Worm (Caenorhabditis elegans): ENCODE data around the gene C48B4.11.
A peak's percentile ranks its signal among the peaks of the same experiment; 100 is the strongest.

Gene C48B4.11

DNA sequence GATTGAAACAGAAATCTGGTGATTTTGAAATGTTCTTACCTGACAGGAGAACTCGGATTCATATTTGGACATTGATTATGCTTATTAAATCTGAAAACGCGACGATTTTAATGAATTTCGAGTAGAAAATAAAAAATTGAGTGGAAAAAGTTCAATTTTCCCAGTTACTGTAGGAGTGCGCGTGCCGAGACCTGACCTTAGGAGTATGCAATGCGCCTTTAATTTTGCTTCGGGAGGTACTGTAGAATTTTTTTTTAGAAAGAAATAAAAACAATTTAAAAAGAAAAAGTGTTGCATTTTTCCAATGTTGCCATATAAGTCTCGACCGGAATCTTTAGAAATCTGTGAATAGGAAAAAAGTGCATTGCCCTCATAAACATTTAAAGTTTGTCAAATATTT is at the start of gene C48B4.11:
Gene C48B4.11, minus strand, starts transcription at position 143 of the 400 bp plus-strand sequence.
- TF ChIP-seq dve-1 (tag; optimal IDR thresholded peaks at IDR 0.05; ENCODE audit: insufficient read depth): no peak
- no peak for TF ChIP-seq ZK337.2 (GFP tag; IDR thresholded peaks at IDR 0.05)

DNA sequence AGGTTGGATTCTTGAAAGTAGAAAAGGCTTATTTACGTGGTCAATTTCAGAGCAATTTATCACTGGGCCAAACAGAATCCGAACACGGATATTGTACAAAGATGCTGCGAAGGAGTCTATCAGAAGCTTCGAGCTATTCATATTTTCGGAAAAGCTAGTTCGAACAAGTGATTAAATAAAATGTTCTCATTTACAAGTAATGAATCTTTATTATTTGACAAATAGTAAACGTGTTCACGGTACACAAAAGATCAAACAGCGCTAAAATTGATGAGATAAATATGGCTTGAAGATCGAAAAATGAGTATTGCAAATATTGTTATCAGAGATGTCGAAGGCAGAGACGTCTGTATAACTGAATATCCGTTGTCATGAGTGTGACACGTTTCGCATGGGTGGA is 49.2 kb upstream of the C48B4.11 start:
- TF ChIP-seq F49E8.2 (tag; optimal IDR thresholded peaks at IDR 0.05; ENCODE audit: borderline replicate concordance): peak; percentile 10
- TF ChIP-seq unc-130 (GFP tag; optimal IDR thresholded peaks at IDR 0.05): peak; percentile 60
- TF ChIP-seq lin-38 (GFP tag; IDR thresholded peaks at IDR 0.05): peak; percentile 76
- TF ChIP-seq lim-7 (GFP tag; IDR thresholded peaks at IDR 0.05): 0 out of 2 replicates have a peak, but pooled peaks have one; percentile 32
- TF ChIP-seq lin-15B (tag; optimal IDR thresholded peaks at IDR 0.05): no peak
- no peak; the same call in 1 of the 2 replicates for TF ChIP-seq ctbp-1 (GFP tag; IDR thresholded peaks at IDR 0.05)
- peak; percentile 16 for TF ChIP-seq aha-1 (tag)
- TF ChIP-seq snpc-1.2 (GFP tag; IDR thresholded peaks at IDR 0.05): peak; percentile 25; the same call in 1 of the 2 replicates

DNA sequence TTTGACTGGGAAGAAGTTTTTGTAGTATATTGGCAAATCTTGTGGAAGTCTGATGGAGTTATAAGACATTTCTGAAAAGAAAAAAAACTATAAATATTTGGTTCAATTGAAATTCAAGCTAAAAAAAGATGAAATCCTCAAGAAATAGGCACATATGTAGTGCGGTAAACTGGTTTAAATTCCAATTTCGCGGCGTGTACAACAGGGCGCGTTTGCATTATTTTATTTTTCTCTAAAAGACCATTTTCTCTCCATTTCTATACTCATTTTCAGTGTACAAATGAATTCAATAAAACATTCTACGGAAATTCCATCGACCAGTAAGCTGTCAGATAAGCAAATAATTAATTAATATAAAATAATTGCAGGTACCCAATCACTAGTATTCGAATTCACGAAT is 48.3 kb upstream of the C48B4.11 start, which contains the start of the genes pri-1 and F58A4.6:
Gene pri-1, minus strand, starts transcription at position 71 of the 400 bp plus-strand sequence.
Gene F58A4.6, plus strand, starts transcription at position 272 of the 400 bp plus-strand sequence.
- TF ChIP-seq hlh-30 (tag; optimal IDR thresholded peaks at IDR 0.05; ENCODE audit: insufficient read depth) (peak; percentile 24), lsy-2 (tag; optimal IDR thresholded peaks at IDR 0.05) (no peak), mes-2 (tag; optimal IDR thresholded peaks at IDR 0.05; ENCODE audit: poor library complexity, severe bottlenecking) (peak; percentile 53), dpl-1 (GFP tag; optimal IDR thresholded peaks at IDR 0.05) (peak; percentile 83), F10B5.3 (tag; optimal IDR thresholded peaks at IDR 0.05) (no peak), spr-3 (GFP tag; optimal IDR thresholded peaks at IDR 0.05) (no peak), ztf-11 (tag; optimal IDR thresholded peaks at IDR 0.05) (no peak), unc-130 (GFP tag; optimal IDR thresholded peaks at IDR 0.05) (no peak), lin-38 (GFP tag; IDR thresholded peaks at IDR 0.05) (peak; percentile 92), Y5F2A.4 (GFP tag; optimal IDR thresholded peaks at IDR 0.05) (no peak), F49E8.2 (tag; optimal IDR thresholded peaks at IDR 0.05; ENCODE audit: borderline replicate concordance) (no peak), mdl-1 (tag; optimal IDR thresholded peaks at IDR 0.05) (no peak), gei-8 (GFP tag; optimal IDR thresholded peaks at IDR 0.05) (no peak), fos-1 (tag; optimal IDR thresholded peaks at IDR 0.05) (no peak), F44E2.7 (GFP tag; IDR thresholded peaks at IDR 0.05) (no peak), ztf-7 (tag; optimal IDR thresholded peaks at IDR 0.05) (no peak), aha-1 (tag) (peak; percentile 20), hmg-1.1 (GFP tag; IDR thresholded peaks at IDR 0.05) (no peak), egl-43 (GFP tag; IDR thresholded peaks at IDR 0.05) (no peak)

DNA sequence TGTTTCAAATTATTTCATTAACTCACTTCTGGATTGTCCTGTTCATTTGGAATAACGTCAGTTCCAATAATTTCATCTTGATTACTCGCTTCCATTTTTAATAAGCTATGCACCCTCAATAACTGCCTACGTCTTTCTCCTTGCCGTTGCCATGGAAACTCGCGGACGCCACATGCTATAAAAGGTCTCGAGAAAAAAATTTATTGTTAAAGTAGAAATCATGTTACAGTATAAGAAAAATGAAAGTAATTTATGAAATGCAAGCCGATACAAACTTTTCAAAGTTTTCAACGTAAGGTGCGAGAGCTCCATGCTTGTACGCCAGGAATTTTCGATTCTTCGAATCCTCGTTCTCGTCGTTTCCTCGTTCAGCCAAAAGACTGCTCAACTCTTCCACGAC is 46.2 kb upstream of the C48B4.11 start, which contains the start of gene bbs-4:
Gene bbs-4, minus strand, starts transcription at position 101 of the 400 bp plus-strand sequence.
- no peak for TF ChIP-seq ctbp-1 (GFP tag; IDR thresholded peaks at IDR 0.05)
- no peak for TF ChIP-seq Y105C5A.15 (GFP tag; IDR thresholded peaks at IDR 0.05)
- no peak for TF ChIP-seq saeg-2 (GFP tag; IDR thresholded peaks at IDR 0.05)

DNA sequence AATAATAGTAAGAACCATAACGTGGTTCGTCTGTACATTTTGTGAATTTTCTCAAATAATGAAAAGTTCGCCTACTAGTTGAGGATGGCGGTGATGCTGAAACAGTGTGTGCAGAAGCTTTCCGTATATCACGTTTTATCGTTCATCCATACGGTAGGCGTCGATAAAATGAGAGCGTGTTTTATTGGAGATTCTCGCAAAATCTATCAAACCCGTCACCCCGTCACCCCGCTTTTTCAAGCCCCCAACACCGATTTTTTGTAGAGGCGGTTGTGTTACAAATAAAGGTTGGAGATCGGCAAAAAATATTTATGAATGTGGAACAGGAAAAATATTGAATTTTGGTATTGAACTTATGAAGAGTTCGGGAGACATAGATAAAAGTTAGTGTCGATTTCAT is 42.7 kb upstream of the C48B4.11 start, which contains the start of gene clec-161:
Gene clec-161, minus strand, starts transcription at position 101 of the 400 bp plus-strand sequence.
- TF ChIP-seq mxl-3 (GFP tag; optimal IDR thresholded peaks at IDR 0.05) (no peak), unc-62 (GFP tag; optimal IDR thresholded peaks at IDR 0.05 in 1 of 2) (peak in 1 of 2 experiments; percentile 43), unc-62 (tag; optimal IDR thresholded peaks at IDR 0.05) (no peak)

DNA sequence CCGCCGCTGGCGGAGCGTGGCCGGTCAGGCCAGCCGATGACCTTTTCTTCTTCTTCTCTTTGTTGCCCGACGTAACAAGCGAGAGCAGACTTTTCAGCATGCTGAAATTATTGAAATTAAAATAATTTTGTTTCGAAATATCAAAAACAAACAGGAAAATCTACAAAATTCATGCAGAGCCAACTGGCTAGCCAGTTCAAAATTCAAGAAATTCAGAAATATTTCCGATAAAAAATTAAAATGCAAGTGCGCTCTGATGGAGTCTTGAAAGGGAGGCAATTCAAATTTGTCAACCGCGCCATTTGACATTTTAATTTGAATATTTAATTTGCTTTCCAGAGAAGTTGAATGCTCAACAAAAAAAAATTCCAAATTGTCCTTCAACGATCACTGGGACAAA is 34.7 kb upstream of the C48B4.11 start, which contains the start of gene F58A4.2:
Gene F58A4.2, minus strand, starts transcription at position 101 of the 400 bp plus-strand sequence.
- TF ChIP-seq cey-2 (tag; optimal IDR thresholded peaks at IDR 0.05; ENCODE audit: borderline replicate concordance, insufficient read depth): no peak
- no peak for TF ChIP-seq snpc-1.2 (GFP tag; IDR thresholded peaks at IDR 0.05)
- TF ChIP-seq unc-130 (GFP tag; optimal IDR thresholded peaks at IDR 0.05): no peak
- no peak for TF ChIP-seq rbr-2 (tag; optimal IDR thresholded peaks at IDR 0.05)
- no peak for TF ChIP-seq nhr-76 (tag; optimal IDR thresholded peaks at IDR 0.05)
- no peak for TF ChIP-seq F44E2.7 (GFP tag; IDR thresholded peaks at IDR 0.05)
- no peak for TF ChIP-seq dve-1 (tag; optimal IDR thresholded peaks at IDR 0.05; ENCODE audit: insufficient read depth)
- no peak for TF ChIP-seq Y48G9A.11 (GFP tag; IDR thresholded peaks at IDR 0.05)
- TF ChIP-seq unc-62 (GFP tag; optimal IDR thresholded peaks at IDR 0.05 in 1 of 2): no peak
- no peak for TF ChIP-seq unc-62 (tag; optimal IDR thresholded peaks at IDR 0.05)
- no peak for TF ChIP-seq dmd-9 (GFP tag; IDR thresholded peaks at IDR 0.05)
- TF ChIP-seq lim-7 (GFP tag; IDR thresholded peaks at IDR 0.05): no peak

Measured in whole organism, L4 larva.